Fruit fly (Drosophila melanogaster) ovary, adult (tissue): ENCODE measurements around the gene CG7974.
A peak's percentile ranks its signal among the peaks of the same experiment; 100 is the strongest.

Source experiments
- CG17801 ChIP-seq: fragments of 200-800 bp; optimal IDR thresholded peaks from 2 replicates; lab custom pipeline; 2019; ENCODE audit warnings: missing biosample characterization, mild to moderate bottlenecking, missing genetic modification characterization, moderate library complexity; ENCODE audit not compliant: partially characterized antibody

Gene CG7974

DNA sequence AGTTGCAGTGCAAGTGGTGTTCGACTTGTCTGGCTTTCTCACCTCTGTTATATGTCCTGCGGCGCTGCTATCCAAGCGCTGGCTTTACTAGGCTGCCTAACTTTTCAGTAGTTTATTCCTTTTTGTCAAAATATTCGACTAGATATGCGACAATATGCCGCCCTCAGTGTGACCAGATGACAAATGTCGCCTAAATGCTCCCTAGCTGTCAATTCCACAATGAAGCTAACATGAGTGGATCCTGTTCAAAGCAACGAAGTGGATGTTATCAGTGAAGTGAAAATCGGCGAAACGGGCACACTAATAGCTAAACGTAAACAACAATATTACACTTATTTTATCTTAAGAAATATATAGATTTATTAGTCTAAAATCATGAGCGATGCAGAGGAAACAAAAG, at the start of gene CG7974, which contains the start of gene Srrm234:
TSS of gene CG7974 (plus strand) at position 263 of the 400 bp plus-strand sequence.
TSS of gene Srrm234 (minus strand) at position 189 of the 400 bp plus-strand sequence.
- TF ChIP-seq CG17801 (GFP tag; lab: Kevin White, UChicago) = peak; percentile 15

DNA sequence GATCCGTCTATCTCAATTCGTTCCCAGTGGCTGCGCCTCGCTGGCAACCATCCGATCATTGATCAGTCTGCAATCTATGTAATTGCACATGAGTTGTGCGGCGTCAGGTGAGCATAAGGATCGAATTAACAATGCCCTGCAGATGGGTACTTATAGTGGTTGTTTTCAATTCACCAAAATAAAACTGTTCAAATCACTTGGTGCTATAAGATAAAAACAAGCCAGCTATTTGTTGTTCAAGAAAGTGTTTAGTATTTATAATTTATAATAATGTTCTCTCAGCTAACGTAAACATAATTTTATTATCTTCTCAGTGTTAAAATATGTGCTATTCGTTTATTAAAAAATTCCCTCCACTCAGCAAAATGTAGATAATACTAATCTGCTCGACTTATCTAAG, 49.2 kb upstream of the CG7974 start, which contains the start of gene CG12105:
TSS of gene CG12105 (minus strand) at position 101 of the 400 bp plus-strand sequence.
- no peak for TF ChIP-seq CG17801 (GFP tag; lab: Kevin White, UChicago)

DNA sequence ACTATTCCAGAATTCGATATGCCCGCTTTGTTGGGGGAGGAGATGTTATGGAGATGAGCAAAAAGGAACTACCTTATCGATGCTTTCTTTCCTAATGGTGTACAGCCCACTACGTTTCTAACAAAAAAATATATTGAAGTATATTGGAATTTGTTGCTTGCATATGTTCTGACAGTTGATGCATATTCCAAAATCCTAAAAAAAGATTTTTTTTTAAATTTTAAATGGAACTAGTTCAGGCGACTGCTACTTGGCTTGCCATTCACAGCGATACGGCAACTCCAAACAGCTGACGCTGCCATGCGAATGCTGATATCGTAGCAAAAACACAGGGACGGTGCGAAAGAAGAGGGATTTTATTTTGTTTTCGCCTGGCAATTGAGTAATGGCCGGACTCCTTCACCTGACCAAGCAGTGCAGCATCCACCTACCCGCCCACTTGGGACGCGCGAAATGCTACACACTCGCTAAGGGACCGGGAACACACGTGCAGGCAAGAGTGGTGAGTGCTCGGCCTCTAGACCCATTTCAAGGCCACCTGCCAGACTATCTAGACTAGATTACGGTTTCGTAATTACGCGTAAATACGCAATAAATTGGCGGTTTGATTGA, 46.7 kb upstream of the CG7974 start, which contains the start of the genes CG13926, ABCB7 and CG33230:
TSS of gene CG13926 (minus strand) at position 43 of the 612 bp plus-strand sequence.
TSS of gene ABCB7 (plus strand) at position 299 of the 612 bp plus-strand sequence.
TSS of gene CG33230 (plus strand) at position 299 of the 612 bp plus-strand sequence.
- TF ChIP-seq CG17801 (GFP tag; lab: Kevin White, UChicago) = peak; percentile 39

DNA sequence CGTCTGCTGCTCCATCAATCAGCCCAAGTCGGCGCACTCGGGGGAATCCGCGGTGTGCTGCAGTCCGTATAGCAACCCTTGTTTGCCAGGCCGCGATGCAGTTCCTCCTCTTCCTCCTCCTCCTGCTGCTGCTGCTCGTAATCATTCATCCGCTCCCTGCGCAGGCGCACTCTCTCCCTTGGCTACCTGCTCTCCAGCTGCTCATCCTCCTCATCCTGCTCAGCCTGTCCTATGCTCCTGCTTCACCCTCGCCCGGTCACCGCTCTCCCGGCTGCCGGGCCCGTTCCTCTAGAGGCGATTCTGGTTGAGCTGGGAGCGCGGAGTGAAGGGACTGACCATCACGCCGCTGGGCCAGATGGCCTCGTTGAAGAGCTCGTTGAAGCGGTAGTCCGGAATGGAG, 38.0 kb upstream of the CG7974 start:
- no peak for TF ChIP-seq CG17801 (GFP tag; lab: Kevin White, UChicago)

DNA sequence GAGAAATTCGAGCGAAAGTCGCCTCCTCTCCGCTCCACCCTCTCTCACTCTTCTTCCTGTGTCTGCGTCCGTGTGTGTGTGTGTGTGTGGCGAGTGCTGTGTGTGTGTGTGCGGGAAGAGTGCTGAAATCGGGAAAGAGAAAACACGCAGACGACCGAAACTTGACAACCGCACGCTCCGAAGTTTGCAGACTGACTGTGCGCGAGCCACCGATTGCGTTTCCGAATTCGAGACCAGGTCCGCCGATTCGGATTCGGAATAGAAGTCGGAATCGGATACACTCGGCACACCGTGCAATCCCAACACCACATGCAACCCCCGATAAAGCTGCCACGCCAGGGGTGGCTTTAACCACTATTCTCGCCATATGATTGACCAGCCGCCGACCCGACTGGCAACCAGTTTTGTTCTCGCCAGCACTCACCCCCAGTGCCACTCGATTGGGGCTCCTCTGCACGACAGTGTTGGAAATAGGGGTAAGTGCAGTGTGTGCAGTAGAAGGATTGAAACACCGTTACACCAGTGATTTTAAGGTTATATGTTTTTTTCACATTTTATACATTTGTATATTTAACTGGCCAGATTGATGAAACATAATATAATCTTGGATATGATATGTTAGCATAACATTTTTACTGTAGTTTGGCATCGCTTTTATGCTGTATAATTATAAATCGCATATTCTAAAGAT, 36.6 kb upstream of the CG7974 start, which contains the start of gene CG13928:
TSS of gene CG13928 (minus strand) at position 202 of the 691 bp plus-strand sequence.
- no peak for TF ChIP-seq CG17801 (GFP tag; lab: Kevin White, UChicago)

DNA sequence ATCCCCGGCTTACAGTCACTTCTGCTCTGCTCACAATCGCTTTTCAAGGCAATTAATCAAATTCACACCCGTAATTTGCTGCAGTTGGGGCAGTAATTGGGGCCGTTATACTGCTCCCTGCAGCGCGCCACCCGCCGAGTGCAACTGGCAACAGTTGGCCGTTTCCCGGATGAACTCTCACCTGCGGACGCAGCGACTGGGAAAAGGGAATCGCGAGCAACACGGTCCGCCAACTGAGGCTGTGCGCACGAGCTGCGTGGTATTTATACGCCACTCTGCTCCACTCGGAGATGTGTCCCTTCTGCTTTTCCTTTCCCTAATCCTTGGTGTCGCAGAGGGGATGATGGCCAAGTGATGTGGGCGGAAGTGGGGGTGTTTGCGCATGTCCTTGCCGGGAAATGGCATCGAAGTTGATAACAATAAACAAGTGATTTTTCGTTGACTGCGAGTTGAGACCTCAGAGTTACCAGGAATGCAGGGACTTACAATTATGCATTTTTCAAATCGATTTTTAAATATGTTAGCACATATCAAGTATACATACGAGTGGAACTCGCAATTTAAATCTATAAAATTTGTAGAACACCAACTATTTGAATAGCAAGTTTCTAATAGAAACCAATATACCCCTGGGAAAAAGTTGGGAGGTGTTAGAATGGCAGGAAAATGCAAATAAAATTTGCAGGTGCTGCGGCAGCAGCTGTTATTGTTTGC, 35.7 kb upstream of the CG7974 start, which contains the start of gene GC:
TSS of gene GC (minus strand) at position 238 of the 714 bp plus-strand sequence.
- no peak for TF ChIP-seq CG17801 (GFP tag; lab: Kevin White, UChicago)

DNA sequence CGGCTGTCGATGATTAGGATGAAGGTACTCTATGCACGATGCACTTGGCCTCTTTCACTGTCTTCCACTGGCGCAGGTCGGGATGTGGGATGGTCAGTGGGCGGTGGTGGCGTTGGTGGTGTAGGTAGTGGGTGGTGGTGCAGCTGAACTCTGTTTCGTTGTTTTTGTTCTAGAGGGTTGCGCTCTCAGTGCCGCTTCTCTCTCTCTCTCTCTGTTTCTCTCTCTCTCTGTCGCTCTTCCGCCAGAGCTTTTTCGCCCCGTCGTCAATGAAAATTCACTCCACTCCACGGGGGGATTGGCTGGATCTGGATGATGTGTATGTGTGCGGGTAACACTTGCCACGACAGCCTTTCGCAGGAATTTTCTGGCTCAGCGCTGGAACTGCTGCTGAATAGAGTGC, 28.1 kb upstream of the CG7974 start:
- TF ChIP-seq CG17801 (GFP tag; lab: Kevin White, UChicago) = no peak

DNA sequence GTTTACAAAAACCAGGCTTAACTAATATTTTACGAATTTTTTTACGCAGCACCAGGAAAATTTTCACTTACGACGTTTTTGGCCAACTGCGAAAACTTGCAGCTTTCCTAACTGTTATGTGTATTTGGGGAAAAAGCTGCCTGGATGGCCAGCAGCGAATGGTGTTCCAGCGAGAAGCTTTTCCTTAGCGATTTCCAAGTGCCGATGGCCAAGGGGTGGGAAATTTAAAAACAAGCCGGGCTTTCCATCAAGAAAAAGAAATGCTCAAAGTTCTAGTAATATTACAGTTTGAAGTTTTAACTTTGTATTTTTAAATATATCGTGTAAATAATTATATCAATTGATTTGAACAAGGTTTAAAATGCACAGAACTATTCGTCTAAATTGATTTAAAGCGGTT, 27.3 kb upstream of the CG7974 start, which contains the start of gene nSyb:
TSS of gene nSyb (minus strand) at position 101 of the 400 bp plus-strand sequence.
- no peak for TF ChIP-seq CG17801 (GFP tag; lab: Kevin White, UChicago)

DNA sequence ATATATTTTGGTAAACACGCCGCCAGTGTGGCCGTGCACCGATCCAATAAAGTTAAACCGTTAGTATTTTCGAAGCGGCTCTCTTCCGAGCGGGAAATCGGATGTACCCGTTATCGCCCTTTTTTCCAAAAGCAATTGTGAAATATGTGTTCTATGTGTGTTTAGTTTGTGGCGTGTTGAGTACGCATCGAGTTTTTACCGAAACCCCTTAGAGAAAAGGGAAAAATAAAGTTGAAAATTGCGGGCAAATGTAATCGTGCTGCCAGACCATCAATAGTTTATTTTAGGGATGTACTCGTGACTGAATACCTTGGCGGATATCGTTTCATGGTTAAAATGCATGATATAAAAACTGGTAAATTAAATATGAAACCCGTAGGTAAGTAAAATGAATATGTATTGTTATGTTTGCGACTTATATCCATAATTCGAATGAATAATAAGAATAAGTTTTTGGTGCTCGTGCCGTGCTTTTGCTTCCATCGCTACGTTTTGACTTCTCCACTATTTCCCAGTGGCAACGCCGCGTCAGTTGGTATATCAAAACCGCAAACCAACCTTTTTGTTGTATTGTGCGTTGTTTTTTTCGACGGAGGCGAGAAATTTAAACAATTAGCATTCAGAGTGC, 25.6 kb upstream of the CG7974 start, which contains the start of the genes Mettl2 and Bgb:
TSS of gene Mettl2 (minus strand) at position 51 of the 628 bp plus-strand sequence.
TSS of gene Bgb (plus strand) at position 527 of the 628 bp plus-strand sequence.
- peak; percentile 77 for TF ChIP-seq CG17801 (GFP tag; lab: Kevin White, UChicago)

DNA sequence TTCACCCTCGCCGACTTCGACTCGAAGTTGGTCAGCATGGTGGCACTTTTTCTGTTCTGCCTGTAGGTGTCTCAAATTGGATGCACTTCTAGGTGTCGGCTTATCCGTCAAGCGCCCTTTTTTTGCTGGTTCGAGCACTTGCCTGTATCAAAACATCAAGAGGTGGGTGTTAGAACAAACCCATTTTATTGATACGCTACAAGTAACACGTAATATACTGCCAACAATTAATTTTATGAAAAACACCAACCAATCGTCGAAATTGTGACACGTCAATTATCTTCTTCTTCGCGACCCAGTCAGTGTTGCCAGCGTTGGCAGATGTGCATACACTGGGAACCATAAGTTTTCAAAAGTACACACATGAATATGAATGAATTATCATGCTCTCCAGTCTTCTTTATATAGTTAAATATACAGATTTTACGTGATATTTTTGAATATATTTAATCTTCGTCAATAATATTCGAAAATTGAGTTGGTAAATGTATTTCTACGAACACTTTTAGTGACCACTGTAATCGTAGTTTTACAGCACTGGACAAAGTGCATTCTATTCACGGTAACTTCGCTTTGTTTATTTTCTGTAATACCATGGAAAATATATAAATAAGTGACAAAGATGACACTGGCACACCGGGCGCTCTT, 19.9 kb upstream of the CG7974 start, which contains the start of the genes alphaCOP and CG13919:
TSS of gene alphaCOP (minus strand) at position 280 of the 648 bp plus-strand sequence.
TSS of gene CG13919 (plus strand) at position 548 of the 648 bp plus-strand sequence.
- TF ChIP-seq CG17801 (GFP tag; lab: Kevin White, UChicago) = peak; percentile 97

DNA sequence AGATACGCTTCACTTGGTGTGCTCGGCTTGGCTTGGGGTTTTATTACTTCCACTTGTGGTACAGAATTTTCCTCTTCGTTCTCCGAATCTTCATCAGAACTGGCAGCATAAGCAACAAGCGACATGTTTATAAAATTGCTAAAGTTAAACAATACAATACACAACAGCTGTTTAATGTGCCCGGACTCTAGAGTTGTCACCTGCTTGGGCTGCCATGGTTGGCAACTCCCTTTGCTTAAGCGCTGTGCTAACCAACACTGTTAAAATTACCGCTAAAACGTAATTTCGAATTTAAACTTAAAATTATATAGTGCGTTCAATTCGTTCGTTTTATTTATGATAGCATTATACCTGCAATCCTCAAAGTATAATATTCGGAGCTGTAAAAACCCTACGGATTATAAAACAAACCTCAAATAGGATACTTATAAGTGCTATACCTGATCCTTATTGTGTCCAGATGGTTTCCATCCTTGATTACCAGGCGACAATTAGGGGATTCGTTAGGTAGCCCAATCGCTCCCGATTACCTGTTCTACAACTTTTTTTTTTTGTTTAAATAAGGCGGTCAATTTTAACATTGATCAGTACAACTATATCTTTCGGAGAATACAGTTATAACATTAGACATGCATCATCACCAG, 17.5 kb upstream of the CG7974 start, which contains the start of the genes CG17249 and Bro:
TSS of gene CG17249 (minus strand) at position 189 of the 644 bp plus-strand sequence.
TSS of gene Bro (plus strand) at position 594 of the 644 bp plus-strand sequence.
- TF ChIP-seq CG17801 (GFP tag; lab: Kevin White, UChicago) = no peak

DNA sequence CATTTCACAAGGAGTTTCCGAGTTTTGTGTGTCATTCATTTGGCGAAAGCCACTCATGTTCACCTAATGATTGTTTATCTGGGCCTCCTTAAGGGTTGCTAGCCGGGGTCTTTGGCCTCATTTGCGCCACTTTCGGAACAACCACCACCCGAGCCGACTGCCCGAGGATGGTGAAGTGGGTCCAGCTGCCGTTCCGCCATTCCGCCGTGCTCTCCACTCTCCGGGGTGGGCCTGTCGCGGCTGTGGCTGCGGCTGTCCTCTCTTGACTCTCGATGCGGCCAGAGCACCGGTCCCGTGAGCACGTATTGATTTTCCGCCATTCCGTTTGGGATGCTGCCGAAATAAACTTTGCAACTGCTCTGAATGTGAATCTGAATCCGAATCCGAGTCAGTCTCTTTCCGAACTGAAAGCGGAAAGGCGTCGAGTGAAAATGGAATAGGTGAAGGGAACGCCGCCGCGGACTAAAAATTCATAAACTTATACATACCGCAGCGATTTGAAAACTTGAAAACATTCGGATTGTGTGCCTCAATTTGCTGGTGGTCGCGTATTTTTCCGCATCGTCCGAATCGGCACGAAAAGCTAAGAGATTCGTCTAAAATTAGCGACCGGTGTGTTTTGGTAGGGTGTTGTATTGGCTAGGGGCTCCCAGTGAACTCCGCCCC, 16.1 kb upstream of the CG7974 start, which contains the start of gene CG13920:
TSS of gene CG13920 (plus strand) at position 255 of the 666 bp plus-strand sequence.
- TF ChIP-seq CG17801 (GFP tag; lab: Kevin White, UChicago) = no peak
